Fruit fly (Drosophila melanogaster): ENCODE results near the gene Ste12DOR.

dm6 chrX:13990474-13991221, 9.4 kb upstream of the Ste12DOR start, which contains the start of gene mamo:
- TF ChIP-seq h (optimal IDR thresholded peaks at IDR 0.05), result no peak
- no peak for TF ChIP-seq ttk (optimal IDR thresholded peaks at IDR 0.05)
- TF ChIP-seq Sin3A (optimal IDR thresholded peaks at IDR 0.05), result no peak
- TF ChIP-seq psq (optimal IDR thresholded peaks at IDR 0.05), result no peak
- no peak for TF ChIP-seq Myc (optimal IDR thresholded peaks at IDR 0.05)
- no peak for TF ChIP-seq insv (optimal IDR thresholded peaks at IDR 0.05)
